Worm (Caenorhabditis elegans) whole organism, L3 larva: ENCODE measurements around the gene srh-265.

ENCODE experiments used
- fos-1 ChIP-seq: fragments of 150-350 bp; optimal IDR thresholded peaks from 2 replicates; lab custom pipeline; 2014; ENCODE audit warnings: missing biosample characterization, missing genetic modification characterization
- lsy-12 ChIP-seq: sonication (generic microtip); optimal IDR thresholded peaks from 2 replicates; lab custom pipeline; 2016; ENCODE audit warnings: mild to moderate bottlenecking, missing genetic modification characterization, missing compliant biosample characterization
- nfya-1 ChIP-seq: sonication (generic microtip); optimal IDR thresholded peaks from 2 replicates; lab custom pipeline; 2017; ENCODE audit warnings: missing genetic modification characterization, mild to moderate bottlenecking, missing compliant biosample characterization, antibody characterized with exemption, moderate library complexity; ENCODE audit not compliant: insufficient read depth
- nhr-237 ChIP-seq: fragments of 150-350 bp; optimal IDR thresholded peaks from 2 replicates; lab custom pipeline; 2014; ENCODE audit warnings: missing biosample characterization, missing genetic modification characterization
- nhr-43 ChIP-seq: sonication (generic microtip); optimal IDR thresholded peaks from 2 replicates; lab custom pipeline; 2016; ENCODE audit warnings: mild to moderate bottlenecking, missing genetic modification characterization, missing compliant biosample characterization; ENCODE audit not compliant: poor library complexity, severe bottlenecking
- skn-1 ChIP-seq: fragments of 150-350 bp; optimal IDR thresholded peaks from 2 replicates; lab custom pipeline; 2014; ENCODE audit warnings: missing biosample characterization, missing genetic modification characterization

- TF ChIP-seq nhr-237 (no peak), lsy-12 (tag; lab: Kevin White, UChicago) (no peak), nfya-1 (tag; lab: Kevin White, UChicago) (no peak), fos-1 (no peak), nhr-43 (tag; lab: Kevin White, UChicago) (no peak), skn-1 (tag; lab: Kevin White, UChicago) (no peak)
These were observed 20.1 kb downstream of the srh-265 start for ce11 chrV:15436133-15436532.
